Fruit fly (Drosophila melanogaster): ENCODE measurements around the gene Surf6.

The Surf6 gene

DNA sequence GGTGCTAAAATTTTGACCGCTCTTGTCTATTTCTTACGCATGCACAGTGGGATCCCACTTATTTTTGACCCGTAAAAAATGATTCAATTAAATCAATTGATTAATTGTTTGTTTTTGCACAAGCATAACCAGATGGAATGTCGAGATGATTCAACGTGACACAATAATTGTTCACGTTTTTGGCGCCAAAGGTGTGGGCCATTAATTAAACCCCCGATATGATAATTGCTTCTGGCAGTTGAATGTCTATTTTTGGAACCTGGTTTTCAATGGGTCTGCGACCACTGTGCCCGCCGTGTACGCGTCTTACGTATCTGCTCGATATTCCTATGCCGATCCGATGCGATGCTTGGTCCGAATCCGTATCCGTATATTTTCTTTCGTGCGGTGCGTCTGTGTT is 12.6 kb downstream of the Surf6 start (continued):
- TF ChIP-seq Trl (optimal IDR thresholded peaks at IDR 0.05) (no peak), Trl (GFP tag; optimal IDR thresholded peaks at IDR 0.05) (peak; percentile 78), HHEX (GFP tag; optimal IDR thresholded peaks at IDR 0.05) (peak; percentile 77), mam (GFP tag; optimal IDR thresholded peaks at IDR 0.05) (peak; percentile 78), hkb (optimal IDR thresholded peaks at IDR 0.05) (no peak), hkb (GFP tag; IDR thresholded peaks at IDR 0.05) (peak; percentile 74), knrl (GFP tag; IDR thresholded peaks at IDR 0.05; ENCODE audit: partially characterized antibody) (peak; percentile 55; the same call in 2 of the 3 replicates), zen2 (GFP tag; IDR thresholded peaks at IDR 0.05; ENCODE audit: partially characterized antibody) (peak; percentile 33; the same call in 1 of the 3 replicates), Sry-β (GFP tag; optimal IDR thresholded peaks at IDR 0.05) (peak; percentile 8), gcm (GFP tag; optimal IDR thresholded peaks at IDR 0.05) (peak; percentile 55), fd64A (GFP tag; optimal IDR thresholded peaks at IDR 0.05) (peak; percentile 47), CG7839 (tag; optimal IDR thresholded peaks at IDR 0.05) (peak; percentile 82), CG15073 (GFP tag; optimal IDR thresholded peaks at IDR 0.05) (no peak), unpg (GFP tag; optimal IDR thresholded peaks at IDR 0.05) (peak; percentile 82), CG17385 (GFP tag; optimal IDR thresholded peaks at IDR 0.05) (peak; percentile 63), CG12155 (GFP tag; optimal IDR thresholded peaks at IDR 0.05) (peak; percentile 49), PHDP (tag; optimal IDR thresholded peaks at IDR 0.05) (peak; percentile 71), Xrp1 (GFP tag; IDR thresholded peaks at IDR 0.05) (peak; percentile 80; the same call in 1 of the 2 replicates), CG5953 (GFP tag; IDR thresholded peaks at IDR 0.05) (no peak), CG42726 (GFP tag; IDR thresholded peaks at IDR 0.05; ENCODE audit: partially characterized antibody) (no peak), CG17829 (tag; optimal IDR thresholded peaks at IDR 0.05) (peak; percentile 70), CG3065 (GFP tag; optimal IDR thresholded peaks at IDR 0.05) (no peak), schlank (tag; optimal IDR thresholded peaks at IDR 0.05) (peak; percentile 27), br (optimal IDR thresholded peaks at IDR 0.05) (no peak), B-H2 (GFP tag; optimal IDR thresholded peaks at IDR 0.05) (peak; percentile 32), CG31441 (GFP tag; IDR thresholded peaks at IDR 0.05) (peak; percentile 77), chn (GFP tag; optimal IDR thresholded peaks at IDR 0.05) (peak; percentile 38), Pdp1 (GFP tag; optimal IDR thresholded peaks at IDR 0.05) (peak; percentile 81 to 85), dmrt11E (tag; optimal IDR thresholded peaks at IDR 0.05) (peak; percentile 60), trh (GFP tag; optimal IDR thresholded peaks at IDR 0.05) (peak; percentile 16), CG15601 (tag; optimal IDR thresholded peaks at IDR 0.05) (peak; percentile 45), Mad (GFP tag; optimal IDR thresholded peaks at IDR 0.05) (peak; percentile 29), CG8924 (tag; optimal IDR thresholded peaks at IDR 0.05) (no peak), Dek (tag; optimal IDR thresholded peaks at IDR 0.05) (peak; percentile 32), abd-A (tag; optimal IDR thresholded peaks at IDR 0.05) (no peak), CG11696 (GFP tag; IDR thresholded peaks at IDR 0.05) (peak; percentile 68), CG9932 (GFP tag; IDR thresholded peaks at IDR 0.05) (peak; percentile 78), NK7.1 (GFP tag; optimal IDR thresholded peaks at IDR 0.05) (no peak), CG13123 (GFP tag; optimal IDR thresholded peaks at IDR 0.05) (no peak), bbx (GFP tag; IDR thresholded peaks at IDR 0.05; ENCODE audit: partially characterized antibody) (peak; percentile 44; the same call in 1 of the 2 replicates), cas (GFP tag; IDR thresholded peaks at IDR 0.05) (no peak), CG10147 (GFP tag; optimal IDR thresholded peaks at IDR 0.05) (peak; percentile 63), Nf-YA (GFP tag; IDR thresholded peaks at IDR 0.05) (0 out of 2 replicates have a peak, but pooled peaks have one; percentile 43), Ets65A (GFP tag) (peak; percentile 98), CG18764 (GFP tag; optimal IDR thresholded peaks at IDR 0.05) (peak; percentile 49), Antp (GFP tag; optimal IDR thresholded peaks at IDR 0.05) (peak; percentile 85), CG18599 (GFP tag; optimal IDR thresholded peaks at IDR 0.05) (peak; percentile 78), lmd (GFP tag; IDR thresholded peaks at IDR 0.05) (peak; percentile 83), gro (GFP tag; optimal IDR thresholded peaks at IDR 0.05) (peak; percentile 26), amos (GFP tag; IDR thresholded peaks at IDR 0.05; ENCODE audit: partially characterized antibody) (no peak), pita (GFP tag; optimal IDR thresholded peaks at IDR 0.05) (no peak)
